Fruit fly (Drosophila melanogaster): ENCODE measurements around the gene CG3386.
A peak's percentile ranks its signal among the peaks of the same experiment; 100 is the strongest.

CG3386 gene

dm6 chr3L:640324-640974 is 41.8 kb downstream of the CG3386 start (continued):
- TF ChIP-seq maf-S (GFP tag; optimal IDR thresholded peaks at IDR 0.05), result peak; percentile 76
- peak; percentile 76 for TF ChIP-seq CG12299 (tag; optimal IDR thresholded peaks at IDR 0.05)
- TF ChIP-seq CG4617 (GFP tag; optimal IDR thresholded peaks at IDR 0.05; ENCODE audit: borderline replicate concordance), result peak; percentile 40
- TF ChIP-seq ranshi (GFP tag; IDR thresholded peaks at IDR 0.05), result peak; percentile 72
- TF ChIP-seq z (GFP tag; IDR thresholded peaks at IDR 0.05), result peak; percentile 7; the same call in 1 of the 3 replicates
- peak; percentile 15 for TF ChIP-seq CG34376 (GFP tag; optimal IDR thresholded peaks at IDR 0.05)
- TF ChIP-seq Ssrp (tag; optimal IDR thresholded peaks at IDR 0.05), result peak; percentile 83
- peak; percentile 92 for TF ChIP-seq CG17829 (tag; optimal IDR thresholded peaks at IDR 0.05)
- TF ChIP-seq Abd-B (GFP tag; optimal IDR thresholded peaks at IDR 0.05), result peak; percentile 66
- TF ChIP-seq CG3065 (GFP tag; optimal IDR thresholded peaks at IDR 0.05), result peak; percentile 66
- no peak for TF ChIP-seq aop (GFP tag; IDR thresholded peaks at IDR 0.05)
- peak; percentile 88 for TF ChIP-seq CG10209 (GFP tag; optimal IDR thresholded peaks at IDR 0.05)
- TF ChIP-seq Ada2b (GFP tag; IDR thresholded peaks at IDR 0.05), result peak; percentile 50; the same call in 1 of the 2 replicates
- no peak for TF ChIP-seq mirr (GFP tag; optimal IDR thresholded peaks at IDR 0.05)
- TF ChIP-seq CG5180 (GFP tag; optimal IDR thresholded peaks at IDR 0.05), result peak; percentile 75
- TF ChIP-seq CG2120 (GFP tag; optimal IDR thresholded peaks at IDR 0.05), result peak; percentile 70
- TF ChIP-seq gcm (GFP tag; optimal IDR thresholded peaks at IDR 0.05), result peak; percentile 86
- TF ChIP-seq CG31224 (GFP tag; IDR thresholded peaks at IDR 0.05), result peak; percentile 47
- TF ChIP-seq CG11398 (GFP tag; optimal IDR thresholded peaks at IDR 0.05), result peak; percentile 70
- peak; percentile 27; the same call in 1 of the 2 replicates for TF ChIP-seq dimm (GFP tag; IDR thresholded peaks at IDR 0.05)
- TF ChIP-seq CG10654 (GFP tag; optimal IDR thresholded peaks at IDR 0.05), result peak; percentile 75
- peak; percentile 93 for TF ChIP-seq Ets65A (GFP tag)
- TF ChIP-seq CG14014 (GFP tag; IDR thresholded peaks at IDR 0.05), result peak; percentile 48
- peak; percentile 86 for TF ChIP-seq her (GFP tag; optimal IDR thresholded peaks at IDR 0.05)
- peak; percentile 47 for TF ChIP-seq Sry-δ (GFP tag; optimal IDR thresholded peaks at IDR 0.05)
- TF ChIP-seq D19A (tag; optimal IDR thresholded peaks at IDR 0.05), result peak; percentile 84
- TF ChIP-seq toy (GFP tag; IDR thresholded peaks at IDR 0.05), result no peak
- peak; percentile 84 for TF ChIP-seq CG6689 (GFP tag; IDR thresholded peaks at IDR 0.05)
- TF ChIP-seq C15 (GFP tag; IDR thresholded peaks at IDR 0.05), result no peak
- TF ChIP-seq CG33557 (GFP tag; optimal IDR thresholded peaks at IDR 0.05), result peak; percentile 93
- peak; percentile 73 for TF ChIP-seq caup (GFP tag; optimal IDR thresholded peaks at IDR 0.05; ENCODE audit: severe bottlenecking)
- TF ChIP-seq pan (optimal IDR thresholded peaks at IDR 0.05), result no peak
- TF ChIP-seq pan (GFP tag; optimal IDR thresholded peaks at IDR 0.05 in 1 of 2, IDR thresholded peaks at IDR 0.05 in 1 of 2), result peak in 1 of 2 experiments; percentile 77
- TF ChIP-seq sd (tag; optimal IDR thresholded peaks at IDR 0.05), result no peak
- peak; percentile 86 for TF ChIP-seq CG2202 (tag; optimal IDR thresholded peaks at IDR 0.05)
- peak; percentile 76 for TF ChIP-seq sim (GFP tag; IDR thresholded peaks at IDR 0.05)
- TF ChIP-seq ems (GFP tag; optimal IDR thresholded peaks at IDR 0.05), result peak; percentile 57
- peak; percentile 45 for TF ChIP-seq CG31388 (GFP tag; optimal IDR thresholded peaks at IDR 0.05)
- peak; percentile 99 for TF ChIP-seq sens (GFP tag)
- TF ChIP-seq schlank (tag; optimal IDR thresholded peaks at IDR 0.05), result peak; percentile 29
- TF ChIP-seq H15 (GFP tag; IDR thresholded peaks at IDR 0.05), result peak; percentile 79
- peak; percentile 40 for TF ChIP-seq YL-1 (GFP tag; optimal IDR thresholded peaks at IDR 0.05)
- TF ChIP-seq Gsc (GFP tag; IDR thresholded peaks at IDR 0.05), result no peak; the same call in 1 of the 2 replicates
- no peak for TF ChIP-seq pzg (GFP tag; optimal IDR thresholded peaks at IDR 0.05)
- TF ChIP-seq CG2199 (GFP tag; IDR thresholded peaks at IDR 0.05), result peak; percentile 93
- peak; percentile 56; the same call in 1 of the 2 replicates for TF ChIP-seq ssp (GFP tag; IDR thresholded peaks at IDR 0.05)
- peak; percentile 75 for TF ChIP-seq Drgx (GFP tag; IDR thresholded peaks at IDR 0.05)
- TF ChIP-seq grau (tag; optimal IDR thresholded peaks at IDR 0.05), result peak; percentile 84
- TF ChIP-seq row (GFP tag; IDR thresholded peaks at IDR 0.05), result peak; percentile 89
- TF ChIP-seq sc (optimal IDR thresholded peaks at IDR 0.05), result no peak
- peak; percentile 69 for TF ChIP-seq sc (GFP tag; optimal IDR thresholded peaks at IDR 0.05)
